Fruit fly (Drosophila melanogaster) Kc167 (cell line): ENCODE results near the gene Bcat.

ENCODE experiments used
- Sin3A ChIP-seq: fragments of >200 bp; optimal IDR thresholded peaks from 2 replicates; lab custom pipeline; 2018; ENCODE audit warnings: missing external identifiers
- insv ChIP-seq: fragments of >200 bp; optimal IDR thresholded peaks from 3 replicates; lab custom pipeline; 2018; ENCODE audit warnings: missing external identifiers
- psq ChIP-seq: fragments of >200 bp; optimal IDR thresholded peaks from 2 replicates; lab custom pipeline; 2017; ENCODE audit warnings: missing external identifiers
- ttk ChIP-seq: sonication (Bioruptor generic); optimal IDR thresholded peaks from 2 replicates; lab custom pipeline; 2017; ENCODE audit warnings: missing external identifiers

DNA sequence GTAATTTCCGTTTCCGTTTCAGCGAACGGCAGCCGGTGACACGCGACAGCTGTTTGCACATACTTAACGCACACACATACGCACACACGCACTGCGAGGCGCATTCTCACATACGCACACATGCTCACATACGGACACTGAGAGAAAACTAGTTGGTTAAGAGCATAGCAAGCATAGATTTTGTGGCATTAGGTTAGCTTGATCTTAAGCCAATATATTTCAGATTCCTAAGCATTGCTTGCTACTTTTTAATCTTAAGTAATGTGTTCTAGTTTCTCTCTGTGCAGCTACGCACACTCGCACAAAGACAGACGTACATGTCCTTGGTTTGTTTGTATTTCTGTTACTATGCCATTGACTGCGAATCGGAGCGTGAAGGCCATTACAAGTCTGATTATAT is 37.4 kb downstream of the Bcat start:
- TF ChIP-seq Sin3A (lab: Kevin White, UChicago) (no peak), insv (lab: Kevin White, UChicago) (no peak), ttk (lab: Kevin White, UChicago) (no peak), psq (no peak)
